Worm (Caenorhabditis elegans) whole organism, L4 larva: ENCODE data around the gene eng-1.

Source experiments
- D1046.2 ChIP-seq: fragments of 200-800 bp; sonication (Bioruptor generic); IDR thresholded peaks from 2 replicates; pipeline ENCODE4 v1.3.6; 2022; ENCODE audit warnings: missing genetic modification characterization, missing compliant biosample characterization
- F10B5.3 ChIP-seq: sonication (generic microtip); optimal IDR thresholded peaks from 2 replicates; lab custom pipeline; 2016; ENCODE audit warnings: mild to moderate bottlenecking, missing genetic modification characterization, missing compliant biosample characterization
- F26F4.8 ChIP-seq: fragments of 200-800 bp; sonication (Bioruptor generic); conservative IDR thresholded peaks from 2 replicates; pipeline ENCODE4 v1.3.6; 2022; ENCODE audit warnings: missing genetic modification characterization, missing compliant biosample characterization
- F37D6.2 ChIP-seq: sonication (generic microtip); optimal IDR thresholded peaks from 2 replicates; lab custom pipeline; 2016; ENCODE audit warnings: mild to moderate bottlenecking, missing genetic modification characterization, missing compliant biosample characterization
- Y105C5A.15 ChIP-seq: fragments of 200-800 bp; sonication (Bioruptor generic); IDR thresholded peaks from 2 replicates; pipeline ENCODE4 v1.3.6; 2022; ENCODE audit warnings: missing genetic modification characterization, missing compliant biosample characterization
- Y48G9A.11 ChIP-seq: fragments of 200-800 bp; sonication (Bioruptor generic); IDR thresholded peaks from 2 replicates; pipeline ENCODE4 v1.3.6; 2022; ENCODE audit warnings: missing genetic modification reagents, missing genetic modification characterization, missing compliant biosample characterization
- Y5F2A.4 ChIP-seq: fragments of 200-800 bp; sonication (Bioruptor generic); optimal IDR thresholded peaks from 2 replicates; lab custom pipeline; 2018; ENCODE audit warnings: mild to moderate bottlenecking, missing genetic modification characterization, missing compliant biosample characterization
- Y75B8A.6 ChIP-seq: fragments of 200-800 bp; sonication (Bioruptor generic); IDR thresholded peaks from 2 replicates; pipeline ENCODE4 v1.3.6; 2022; ENCODE audit warnings: missing genetic modification reagents, missing genetic modification characterization, missing compliant biosample characterization
- ZK546.5 ChIP-seq, 2 experiments: sonication (generic microtip); optimal IDR thresholded peaks; 2 replicates each; lab custom pipeline; 2017; ENCODE audit warnings: missing biosample characterization in 2 of 2, missing genetic modification characterization in 2 of 2
- aly-2 ChIP-seq: sonication (generic microtip); optimal IDR thresholded peaks from 2 replicates; lab custom pipeline; 2018; ENCODE audit warnings: missing biosample characterization, missing genetic modification characterization
- ama-1 ChIP-seq: fragments of 150-350 bp; optimal IDR thresholded peaks from 2 replicates; lab custom pipeline; 2014; ENCODE audit warnings: inconsistent platforms, mixed read lengths
- attf-4 ChIP-seq: sonication (generic microtip); optimal IDR thresholded peaks from 3 replicates; lab custom pipeline; 2017; ENCODE audit warnings: missing biosample characterization, missing genetic modification characterization
- ceh-20 ChIP-seq: fragments of 200-800 bp; sonication (Bioruptor generic); IDR thresholded peaks from 2 replicates; pipeline ENCODE4 v1.3.6; 2022; ENCODE audit warnings: missing genetic modification reagents, missing genetic modification characterization, missing compliant biosample characterization
- ceh-28 ChIP-seq: fragments of 150-350 bp; optimal IDR thresholded peaks from 2 replicates; lab custom pipeline; 2014; ENCODE audit warnings: missing biosample characterization, missing genetic modification reagents, missing genetic modification characterization
- ceh-32 ChIP-seq: sonication (generic microtip); optimal IDR thresholded peaks from 2 replicates; lab custom pipeline; 2016; ENCODE audit warnings: mild to moderate bottlenecking, missing genetic modification characterization, missing compliant biosample characterization; ENCODE audit not compliant: poor library complexity
- ceh-62 ChIP-seq: sonication (generic microtip); optimal IDR thresholded peaks from 2 replicates; lab custom pipeline; 2017; ENCODE audit warnings: missing biosample characterization, missing genetic modification characterization
- ces-1 ChIP-seq: fragments of 150-350 bp; sonication (generic microtip); optimal IDR thresholded peaks from 4 replicates; lab custom pipeline; 2014; ENCODE audit warnings: missing biosample characterization, missing genetic modification reagents, missing genetic modification characterization
- cey-2 ChIP-seq: sonication (generic microtip); optimal IDR thresholded peaks from 3 replicates; lab custom pipeline; 2017; ENCODE audit warnings: missing genetic modification characterization, mild to moderate bottlenecking, missing compliant biosample characterization, antibody characterized with exemption, borderline replicate concordance; ENCODE audit not compliant: insufficient read depth
- ctbp-1 ChIP-seq: fragments of 200-800 bp; sonication (Bioruptor generic); IDR thresholded peaks from 2 replicates; pipeline ENCODE4 v1.3.6; 2022; ENCODE audit warnings: missing genetic modification reagents, missing genetic modification characterization, missing compliant biosample characterization
- daf-12 ChIP-seq: fragments of 150-350 bp; optimal IDR thresholded peaks from 2 replicates; lab custom pipeline; 2014; ENCODE audit warnings: missing biosample characterization, missing genetic modification reagents, missing genetic modification characterization
- daf-16 ChIP-seq, 3 experiments: sonication (generic microtip); optimal IDR thresholded peaks; 2 replicates each; lab custom pipeline; 2016 to 2017; ENCODE audit warnings: missing genetic modification characterization in 3 of 3, missing genetic modification reagents in 3 of 3, mild to moderate bottlenecking in 2 of 3, missing compliant biosample characterization in 2 of 3, missing biosample characterization in 1 of 3, moderate library complexity in 1 of 3
- daf-8 ChIP-seq: fragments of 200-800 bp; sonication (Bioruptor generic); IDR thresholded peaks from 2 replicates; pipeline ENCODE4 v1.3.6; 2022; ENCODE audit warnings: missing genetic modification characterization, missing compliant biosample characterization
- dpl-1 ChIP-seq: fragments of 150-350 bp; optimal IDR thresholded peaks from 2 replicates; lab custom pipeline; 2014; ENCODE audit warnings: missing biosample characterization, missing genetic modification reagents, missing genetic modification characterization
- duxl-1 ChIP-seq: sonication (generic microtip); optimal IDR thresholded peaks from 2 replicates; lab custom pipeline; 2016; ENCODE audit warnings: mild to moderate bottlenecking, missing genetic modification characterization, moderate library complexity, missing compliant biosample characterization; ENCODE audit not compliant: poor library complexity
- fkh-10 ChIP-seq: fragments of 150-350 bp; optimal IDR thresholded peaks from 2 replicates; lab custom pipeline; 2014; ENCODE audit warnings: missing biosample characterization, missing genetic modification reagents, missing genetic modification characterization
- hif-1 ChIP-seq, 2 experiments: sonication (generic microtip); optimal IDR thresholded peaks; 2 replicates each; lab custom pipeline; 2016 to 2017; ENCODE audit warnings: missing compliant biosample characterization in 2 of 2, missing genetic modification characterization in 2 of 2, missing genetic modification reagents in 2 of 2, missing genotype in 2 of 2, mild to moderate bottlenecking in 1 of 2
- hlh-11 ChIP-seq: fragments of 200-800 bp; sonication (Bioruptor generic); optimal IDR thresholded peaks from 2 replicates; lab custom pipeline; 2018; ENCODE audit warnings: mild to moderate bottlenecking, missing genetic modification characterization, missing compliant biosample characterization
- hlh-30 ChIP-seq: sonication (generic microtip); optimal IDR thresholded peaks from 2 replicates; lab custom pipeline; 2017; ENCODE audit warnings: antibody characterized with exemption, mild to moderate bottlenecking, missing genetic modification characterization, missing compliant biosample characterization; ENCODE audit not compliant: insufficient read depth
- jun-1 ChIP-seq: fragments of 150-350 bp; optimal IDR thresholded peaks from 2 replicates; lab custom pipeline; 2014; ENCODE audit warnings: missing biosample characterization, missing genetic modification reagents, missing genetic modification characterization
- lir-3 ChIP-seq: sonication (generic microtip); optimal IDR thresholded peaks from 2 replicates; lab custom pipeline; 2016; ENCODE audit warnings: mild to moderate bottlenecking, missing genetic modification characterization, missing compliant biosample characterization
- madf-5 ChIP-seq, 2 experiments: fragments of 200-800 bp; sonication (Bioruptor generic); IDR thresholded peaks; 2 replicates each; pipeline ENCODE4 v1.3.6; 2022; ENCODE audit warnings: missing compliant biosample characterization in 2 of 2, missing genetic modification characterization in 2 of 2
- madf-9 ChIP-seq: fragments of 200-800 bp; sonication (Bioruptor generic); conservative IDR thresholded peaks from 2 replicates; pipeline ENCODE4 v1.3.6; 2022; ENCODE audit warnings: missing genetic modification reagents, missing genetic modification characterization, missing compliant biosample characterization
- mep-1 ChIP-seq: fragments of 150-350 bp; sonication (generic microtip); optimal IDR thresholded peaks from 3 replicates; lab custom pipeline; 2014; ENCODE audit warnings: missing biosample characterization, missing genetic modification characterization
- mxl-3 ChIP-seq: fragments of 200-800 bp; sonication (Bioruptor generic); optimal IDR thresholded peaks from 2 replicates; lab custom pipeline; 2018; ENCODE audit warnings: mild to moderate bottlenecking, missing genetic modification characterization, missing compliant biosample characterization
- nhr-111 ChIP-seq: fragments of 200-800 bp; sonication (Bioruptor generic); optimal IDR thresholded peaks from 2 replicates; lab custom pipeline; 2018; ENCODE audit warnings: mild to moderate bottlenecking, missing genetic modification characterization, missing compliant biosample characterization
- nhr-28 ChIP-seq: fragments of 150-350 bp; optimal IDR thresholded peaks from 2 replicates; lab custom pipeline; 2014; ENCODE audit warnings: missing biosample characterization, missing genetic modification characterization
- nhr-41 ChIP-seq: fragments of 200-800 bp; sonication (Bioruptor generic); IDR thresholded peaks from 2 replicates; pipeline ENCODE4 v1.3.6; 2022; ENCODE audit warnings: missing genetic modification reagents, missing genetic modification characterization, missing compliant biosample characterization
- pqm-1 ChIP-seq: sonication (generic microtip); optimal IDR thresholded peaks from 2 replicates; lab custom pipeline; 2017; ENCODE audit warnings: missing biosample characterization, missing genetic modification characterization
- set-16 ChIP-seq: fragments of 200-800 bp; sonication (Bioruptor generic); IDR thresholded peaks from 2 replicates; pipeline ENCODE4 v1.3.6; 2022; ENCODE audit warnings: missing genetic modification reagents, missing genetic modification characterization, missing compliant biosample characterization
- snpc-1.2 ChIP-seq: fragments of 200-800 bp; sonication (Bioruptor generic); IDR thresholded peaks from 2 replicates; pipeline ENCODE4 v1.3.6; 2022; ENCODE audit warnings: missing genetic modification reagents, missing genetic modification characterization, missing compliant biosample characterization
- tra-1 ChIP-seq: fragments of 200-800 bp; sonication (Bioruptor generic); IDR thresholded peaks from 2 replicates; pipeline ENCODE4 v1.3.6; 2022; ENCODE audit warnings: missing genetic modification reagents, missing genetic modification characterization, missing compliant biosample characterization
- unc-130 ChIP-seq: sonication (generic microtip); optimal IDR thresholded peaks from 2 replicates; lab custom pipeline; 2016; ENCODE audit warnings: missing genetic modification reagents, missing genetic modification characterization, missing compliant biosample characterization
- unc-39 ChIP-seq: sonication (generic microtip); optimal IDR thresholded peaks from 2 replicates; lab custom pipeline; 2017; ENCODE audit warnings: missing biosample characterization, missing genetic modification characterization
- unc-62 ChIP-seq, 3 experiments: fragments of 150-350 bp in 1 of 3; sonication (generic microtip); optimal IDR thresholded peaks in 2 of 3; peaks in 1 of 3; 1 replicate in 1 of 3; 2 replicates in 2 of 3; lab custom pipeline; 2014 to 2017; ENCODE audit warnings: missing biosample characterization in 3 of 3, missing genetic modification characterization in 3 of 3, missing genetic modification reagents in 3 of 3, missing genotype in 1 of 3
- zfp-2 ChIP-seq: sonication (generic microtip); optimal IDR thresholded peaks from 2 replicates; lab custom pipeline; 2016; ENCODE audit warnings: mild to moderate bottlenecking, missing genetic modification characterization, missing compliant biosample characterization
- zip-2 ChIP-seq: fragments of 150-350 bp; optimal IDR thresholded peaks from 2 replicates; lab custom pipeline; 2014; ENCODE audit warnings: missing biosample characterization, missing genetic modification characterization
- ztf-11 ChIP-seq: fragments of 150-350 bp; optimal IDR thresholded peaks from 2 replicates; lab custom pipeline; 2014; ENCODE audit warnings: missing biosample characterization, missing genetic modification characterization

The eng-1 gene

DNA sequence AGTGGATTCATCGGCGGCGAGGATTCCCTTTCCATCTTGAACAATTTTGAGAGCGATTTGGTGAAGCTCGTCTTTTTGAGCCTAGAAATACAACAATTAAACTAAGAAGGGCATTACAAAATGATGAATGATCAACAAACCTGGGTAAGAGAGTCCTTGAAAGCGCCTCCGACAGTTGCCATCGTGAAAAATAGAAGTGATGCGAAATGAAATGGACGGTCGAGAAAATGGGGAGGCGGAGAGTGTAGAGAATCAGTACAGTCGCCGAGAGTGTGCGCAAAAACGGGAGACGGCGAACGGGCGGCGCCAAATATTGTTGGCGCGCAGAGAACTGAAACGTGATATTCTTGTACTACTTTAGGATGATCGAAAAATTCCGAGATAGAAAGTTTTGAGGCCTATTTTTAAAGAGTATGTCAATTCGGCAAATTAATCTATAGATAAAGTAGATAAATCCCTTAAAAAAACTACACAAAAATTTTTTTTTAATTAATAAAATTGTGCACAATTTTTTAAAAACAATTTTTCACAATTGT lies 7.9 kb upstream of the eng-1 start, which contains the start of gene aldo-2 (continued):
- TF ChIP-seq ZK546.5 (tag; optimal IDR thresholded peaks at IDR 0.05; lab: Kevin White, UChicago) (no peak), F37D6.2 (no peak), unc-130 (GFP tag; lab: Kevin White, UChicago) (peak; percentile 63), ces-1 (GFP tag; lab: Kevin White, UChicago) (no peak), mxl-3 (GFP tag; lab: Kevin White, UChicago) (peak; percentile 43), tra-1 (GFP tag; lab: Robert Waterston, UW) (0 out of 2 replicates have a peak, but pooled peaks have one; percentile 11), ceh-62 (no peak), mep-1 (peak; percentile 46), unc-39 (tag; lab: Kevin White, UChicago) (no peak), unc-62 (GFP tag; optimal IDR thresholded peaks at IDR 0.05 in 1 of 2; lab: Kevin White, UChicago) (peak in 1 of 2 experiments; percentile 96), unc-62 (tag; optimal IDR thresholded peaks at IDR 0.05; lab: Kevin White, UChicago) (no peak), hlh-30 (tag; lab: Kevin White, UChicago) (peak; percentile 36), aly-2 (tag; lab: Kevin White, UChicago) (no peak), ceh-32 (tag; lab: Kevin White, UChicago) (no peak), nhr-28 (tag; lab: Kevin White, UChicago) (peak; percentile 7)

DNA sequence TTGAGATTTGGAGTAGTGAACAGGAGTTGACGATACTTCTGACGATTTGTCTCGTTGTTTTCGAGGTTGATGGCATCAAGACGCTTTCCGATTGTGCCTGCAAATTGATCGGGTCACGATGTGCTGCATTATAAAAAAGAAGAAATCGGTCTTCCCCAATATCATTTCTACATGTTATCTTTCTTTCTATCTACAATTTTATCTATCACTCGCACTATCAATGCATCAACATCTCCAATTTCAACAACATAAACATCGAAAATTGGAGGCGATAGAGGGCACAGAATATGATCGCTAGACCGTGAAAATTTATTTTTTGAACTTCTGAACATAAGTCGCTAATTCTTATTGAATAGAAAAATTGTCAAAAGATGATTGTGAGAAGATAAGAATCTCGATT lies 7.4 kb upstream of the eng-1 start:
- TF ChIP-seq pqm-1 (tag; lab: Kevin White, UChicago) = no peak
- TF ChIP-seq Y75B8A.6 (GFP tag; lab: Robert Waterston, UW) = no peak
- no peak for TF ChIP-seq zip-2
- TF ChIP-seq cey-2 (tag; lab: Kevin White, UChicago) = no peak
- TF ChIP-seq lir-3 (tag; lab: Kevin White, UChicago) = no peak
- TF ChIP-seq ZK546.5 (tag; optimal IDR thresholded peaks at IDR 0.05; lab: Kevin White, UChicago) = no peak
- TF ChIP-seq daf-16 (GFP tag; optimal IDR thresholded peaks at IDR 0.05; lab: Kevin White, UChicago) = no peak
- TF ChIP-seq daf-16 (tag; optimal IDR thresholded peaks at IDR 0.05; lab: Kevin White, UChicago) = peak; percentile 80
- no peak for TF ChIP-seq nhr-111 (GFP tag; lab: Kevin White, UChicago)
- no peak for TF ChIP-seq Y5F2A.4 (GFP tag; lab: Kevin White, UChicago)
- no peak for TF ChIP-seq ceh-28 (tag; lab: Kevin White, UChicago)
- no peak for TF ChIP-seq daf-12 (tag; lab: Kevin White, UChicago)
- no peak for TF ChIP-seq F26F4.8
- TF ChIP-seq hif-1 (tag; optimal IDR thresholded peaks at IDR 0.05; lab: Kevin White, UChicago) = no peak
- TF ChIP-seq ama-1 = no peak
- no peak for TF ChIP-seq Y48G9A.11
- no peak for TF ChIP-seq hlh-30 (tag; lab: Kevin White, UChicago)
- TF ChIP-seq tra-1 (GFP tag; lab: Robert Waterston, UW) = no peak
- TF ChIP-seq madf-9 = no peak
- TF ChIP-seq ctbp-1 = no peak
- TF ChIP-seq duxl-1 = peak; percentile 42
- TF ChIP-seq dpl-1 = no peak
- no peak for TF ChIP-seq daf-8 (GFP tag; lab: Robert Waterston, UW)
- no peak for TF ChIP-seq fkh-10 (GFP tag; lab: Kevin White, UChicago)
- TF ChIP-seq ztf-11 (tag; lab: Kevin White, UChicago) = no peak
- no peak for TF ChIP-seq F10B5.3 (tag; lab: Kevin White, UChicago)
- peak; percentile 21 for TF ChIP-seq nhr-28 (tag; lab: Kevin White, UChicago)

DNA sequence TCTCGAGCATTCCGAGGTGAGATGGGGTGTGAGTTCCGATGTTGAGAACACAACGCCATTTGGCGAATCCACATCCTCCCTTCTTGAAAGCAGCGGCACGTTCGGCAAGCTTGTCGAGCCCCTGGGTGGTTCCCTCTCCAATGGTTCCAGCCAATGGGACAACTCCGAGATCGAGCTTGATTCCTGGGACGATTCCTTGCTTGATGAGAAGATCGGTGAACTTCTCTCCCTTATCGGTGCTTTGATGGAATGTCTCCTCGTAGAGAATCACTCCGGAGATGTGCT lies 7.1 kb upstream of the eng-1 start:
- TF ChIP-seq dpl-1 = no peak
- TF ChIP-seq D1046.2 (GFP tag; lab: Robert Waterston, UW) = no peak
- TF ChIP-seq jun-1 (tag; lab: Kevin White, UChicago) = no peak
- TF ChIP-seq zfp-2 (tag; lab: Kevin White, UChicago) = no peak
- TF ChIP-seq nhr-41 (GFP tag; lab: Robert Waterston, UW) = no peak
- TF ChIP-seq madf-5 (GFP tag; IDR thresholded peaks at IDR 0.05; lab: Robert Waterston, UW) = 0 out of 4 replicates have a peak, but pooled peaks of 1 of the 2 experiments have one; percentile 24
- TF ChIP-seq Y105C5A.15 = no peak
- no peak for TF ChIP-seq nhr-28 (tag; lab: Kevin White, UChicago)
- TF ChIP-seq hlh-11 (tag; lab: Kevin White, UChicago) = no peak
- TF ChIP-seq snpc-1.2 = no peak
- TF ChIP-seq set-16 (GFP tag; lab: Robert Waterston, UW) = peak; percentile 57; the same call in 1 of the 2 replicates
- TF ChIP-seq ZK546.5 (tag; optimal IDR thresholded peaks at IDR 0.05; lab: Kevin White, UChicago) = no peak
- no peak for TF ChIP-seq attf-4 (tag; lab: Kevin White, UChicago)
- TF ChIP-seq ceh-20 (GFP tag; lab: Robert Waterston, UW) = no peak; the same call in 1 of the 2 replicates
